Worm (Caenorhabditis elegans) whole organism, young adult: ENCODE data around the gene far-5.

Experiments
- B0019.2 ChIP-seq: fragments of 200-800 bp; sonication (Bioruptor generic); conservative IDR thresholded peaks from 2 replicates; pipeline ENCODE4 v1.3.6; 2022; ENCODE audit warnings: missing genetic modification reagents, missing genetic modification characterization, missing compliant biosample characterization
- C06A6.2 ChIP-seq: fragments of 200-800 bp; sonication (Bioruptor generic); conservative IDR thresholded peaks from 2 replicates; pipeline ENCODE4 v1.3.6; 2022; ENCODE audit warnings: missing genetic modification characterization, missing compliant biosample characterization
- F23B12.7 ChIP-seq: sonication (generic microtip); optimal IDR thresholded peaks from 2 replicates; lab custom pipeline; 2017; ENCODE audit warnings: missing genetic modification characterization, mild to moderate bottlenecking, missing compliant biosample characterization, antibody characterized with exemption, moderate library complexity; ENCODE audit not compliant: insufficient read depth
- F57C9.4 ChIP-seq: sonication (generic microtip); optimal IDR thresholded peaks from 2 replicates; lab custom pipeline; 2017; ENCODE audit warnings: mild to moderate bottlenecking, missing genetic modification characterization, missing compliant biosample characterization
- K12H6.12 ChIP-seq: fragments of 200-800 bp; sonication (Bioruptor generic); optimal IDR thresholded peaks from 2 replicates; lab custom pipeline; 2018; ENCODE audit warnings: mild to moderate bottlenecking, missing genetic modification characterization, missing compliant biosample characterization
- Y53F4B.3 ChIP-seq: fragments of 200-800 bp; sonication (Bioruptor generic); IDR thresholded peaks from 2 replicates; pipeline ENCODE4 v1.3.6; 2022; ENCODE audit warnings: missing genetic modification reagents, missing genetic modification characterization, missing compliant biosample characterization
- Y56A3A.18 ChIP-seq: fragments of 200-800 bp; sonication (Bioruptor generic); IDR thresholded peaks from 2 replicates; pipeline ENCODE4 v1.3.6; 2022; ENCODE audit warnings: missing genetic modification reagents, missing genetic modification characterization, missing compliant biosample characterization
- Y79H2A.3 ChIP-seq: fragments of 200-800 bp; sonication (Bioruptor generic); conservative IDR thresholded peaks from 2 replicates; pipeline ENCODE4 v1.3.6; 2022; ENCODE audit warnings: missing genetic modification reagents, missing genetic modification characterization, missing compliant biosample characterization
- Y95B8A.8 ChIP-seq: fragments of 200-800 bp; sonication (Bioruptor generic); IDR thresholded peaks from 2 replicates; pipeline ENCODE4 v1.3.6; 2022; ENCODE audit warnings: missing genetic modification reagents, missing genetic modification characterization, missing compliant biosample characterization
- akir-1 ChIP-seq: fragments of 200-800 bp; sonication (Bioruptor generic); optimal IDR thresholded peaks from 2 replicates; lab custom pipeline; 2018; ENCODE audit warnings: mild to moderate bottlenecking, missing genetic modification characterization, moderate library complexity, missing compliant biosample characterization
- ama-1 ChIP-seq, 3 experiments: fragments of 150-350 bp in 1 of 3; sonication (generic microtip) in 2 of 3; optimal IDR thresholded peaks; 2 replicates each; lab custom pipeline; 2014 to 2018; ENCODE audit warnings: missing biosample characterization in 2 of 3, missing genetic modification characterization in 2 of 3, missing genetic modification reagents in 2 of 3
- aptf-2 ChIP-seq: fragments of 200-800 bp; sonication (Bioruptor generic); conservative IDR thresholded peaks from 2 replicates; pipeline ENCODE4 v1.3.6; 2022; ENCODE audit warnings: missing genetic modification reagents, missing genetic modification characterization, missing compliant biosample characterization
- attf-3 ChIP-seq: fragments of 200-800 bp; sonication (Bioruptor generic); conservative IDR thresholded peaks from 2 replicates; pipeline ENCODE4 v1.3.6; 2022; ENCODE audit warnings: missing genetic modification reagents, missing genetic modification characterization, missing compliant biosample characterization
- attf-5 ChIP-seq: fragments of 200-800 bp; sonication (Bioruptor generic); optimal IDR thresholded peaks from 2 replicates; lab custom pipeline; 2018; ENCODE audit warnings: mild to moderate bottlenecking, missing genetic modification characterization, missing compliant biosample characterization
- bed-1 ChIP-seq: fragments of 200-800 bp; sonication (Bioruptor generic); IDR thresholded peaks from 2 replicates; pipeline ENCODE4 v1.3.6; 2022; ENCODE audit warnings: missing genetic modification reagents, missing genetic modification characterization, missing compliant biosample characterization
- cebp-2 ChIP-seq: fragments of 200-800 bp; sonication (Bioruptor generic); IDR thresholded peaks from 2 replicates; pipeline ENCODE4 v1.3.6; 2022; ENCODE audit warnings: missing genetic modification characterization, missing compliant biosample characterization
- chd-7 ChIP-seq: sonication (generic microtip); optimal IDR thresholded peaks from 2 replicates; lab custom pipeline; 2016; ENCODE audit warnings: mild to moderate bottlenecking, missing genetic modification characterization, moderate library complexity, missing compliant biosample characterization
- die-1 ChIP-seq: sonication (generic microtip); optimal IDR thresholded peaks from 2 replicates; lab custom pipeline; 2016; ENCODE audit warnings: missing genotype, mild to moderate bottlenecking, missing genetic modification characterization, missing compliant biosample characterization
- efl-1 ChIP-seq: fragments of 150-350 bp; optimal IDR thresholded peaks from 2 replicates; lab custom pipeline; 2014; ENCODE audit warnings: missing biosample characterization, missing genetic modification reagents, missing genetic modification characterization
- egl-44 ChIP-seq: fragments of 200-800 bp; sonication (Bioruptor generic); IDR thresholded peaks from 2 replicates; pipeline ENCODE4 v1.3.6; 2022; ENCODE audit warnings: missing genetic modification reagents, missing genetic modification characterization, missing compliant biosample characterization
- egrh-3 ChIP-seq: fragments of 200-800 bp; sonication (Bioruptor generic); IDR thresholded peaks from 2 replicates; pipeline ENCODE4 v1.3.6; 2022; ENCODE audit warnings: missing genetic modification reagents, missing genetic modification characterization, missing compliant biosample characterization
- ekl-4 ChIP-seq: fragments of 200-800 bp; sonication (Bioruptor generic); IDR thresholded peaks from 2 replicates; pipeline ENCODE4 v1.3.6; 2022; ENCODE audit warnings: missing genetic modification reagents, missing genetic modification characterization, missing compliant biosample characterization
- hmg-1.2 ChIP-seq: fragments of 200-800 bp; sonication (Bioruptor generic); IDR thresholded peaks from 2 replicates; pipeline ENCODE4 v1.3.6; 2022; ENCODE audit warnings: missing genetic modification reagents, missing genetic modification characterization, missing compliant biosample characterization
- lin-26 ChIP-seq: fragments of 200-800 bp; sonication (Bioruptor generic); IDR thresholded peaks from 2 replicates; pipeline ENCODE4 v1.3.6; 2022; ENCODE audit warnings: missing genetic modification reagents, missing genetic modification characterization, missing compliant biosample characterization
- mes-4 ChIP-seq: sonication (generic microtip); optimal IDR thresholded peaks from 2 replicates; lab custom pipeline; 2016; ENCODE audit warnings: missing genotype, missing genetic modification characterization, missing compliant biosample characterization
- mxl-1 ChIP-seq: sonication (generic microtip); optimal IDR thresholded peaks from 2 replicates; lab custom pipeline; 2016; ENCODE audit warnings: missing genetic modification characterization, missing compliant biosample characterization
- nfya-2 ChIP-seq: fragments of 200-800 bp; sonication (Bioruptor generic); IDR thresholded peaks from 2 replicates; pipeline ENCODE4 v1.3.6; 2022; ENCODE audit warnings: missing genetic modification reagents, missing genetic modification characterization, missing compliant biosample characterization
- nhr-80 ChIP-seq: sonication (generic microtip); optimal IDR thresholded peaks from 2 replicates; lab custom pipeline; 2016; ENCODE audit warnings: missing genetic modification characterization, missing compliant biosample characterization
- pbrm-1 ChIP-seq: fragments of 200-800 bp; sonication (Bioruptor generic); IDR thresholded peaks from 2 replicates; pipeline ENCODE4 v1.3.6; 2022; ENCODE audit warnings: missing genetic modification reagents, missing genetic modification characterization, missing compliant biosample characterization
- repo-1 ChIP-seq: sonication (generic microtip); optimal IDR thresholded peaks from 2 replicates; lab custom pipeline; 2017; ENCODE audit warnings: mild to moderate bottlenecking, missing genetic modification characterization, missing compliant biosample characterization
- snpc-1.1 ChIP-seq: sonication (generic microtip); optimal IDR thresholded peaks from 2 replicates; lab custom pipeline; 2017; ENCODE audit warnings: missing genetic modification characterization, mild to moderate bottlenecking, missing compliant biosample characterization, antibody characterized with exemption, moderate library complexity, missing genotype, missing genetic modification reagents; ENCODE audit not compliant: insufficient read depth
- snpc-4 ChIP-seq, 5 experiments: fragments of 150-350 bp in 1 of 5; sonication (generic microtip) in 4 of 5; optimal IDR thresholded peaks; 2 replicates each; lab custom pipeline; 2014 to 2018; ENCODE audit warnings: missing genetic modification characterization in 5 of 5, missing biosample characterization in 3 of 5, antibody characterized with exemption in 2 of 5, mild to moderate bottlenecking in 2 of 5, missing compliant biosample characterization in 2 of 5, missing genotype in 2 of 5, moderate library complexity in 2 of 5, missing genetic modification reagents in 1 of 5
- unc-130 ChIP-seq: sonication (generic microtip); optimal IDR thresholded peaks from 2 replicates; lab custom pipeline; 2016; ENCODE audit warnings: missing genetic modification reagents, missing genetic modification characterization, missing compliant biosample characterization
- ztf-18 ChIP-seq: sonication (generic microtip); optimal IDR thresholded peaks from 2 replicates; lab custom pipeline; 2016; ENCODE audit warnings: missing genotype, mild to moderate bottlenecking, missing genetic modification characterization, missing compliant biosample characterization
- ztf-25 ChIP-seq: fragments of 200-800 bp; sonication (Bioruptor generic); IDR thresholded peaks from 2 replicates; pipeline ENCODE4 v1.3.6; 2022; ENCODE audit warnings: missing genetic modification reagents, missing genetic modification characterization, missing compliant biosample characterization

far-5 gene

DNA sequence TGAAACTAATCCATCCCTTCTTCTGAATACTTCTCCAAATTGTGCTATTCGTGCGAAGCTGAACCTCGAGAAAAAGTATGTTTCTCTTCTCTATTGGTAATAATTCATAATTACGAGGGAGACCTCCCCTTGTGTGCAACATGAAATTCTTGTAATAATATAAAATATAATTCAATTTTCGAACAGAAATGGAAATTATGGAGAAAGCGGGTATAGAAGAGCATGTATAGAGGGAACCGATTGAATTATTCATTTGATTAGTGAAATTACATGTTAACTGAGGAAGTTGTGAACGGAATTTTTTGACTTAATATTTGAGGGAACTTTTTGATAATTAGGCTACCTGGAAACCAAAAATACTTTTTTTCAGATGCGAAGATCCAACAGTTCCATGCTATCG, 33.5 kb downstream of the far-5 start:
- TF ChIP-seq mxl-1, result no peak
- TF ChIP-seq ztf-18 (tag; lab: Kevin White, UChicago), result no peak
- TF ChIP-seq pbrm-1 (GFP tag; lab: Robert Waterston, UW), result no peak
- TF ChIP-seq ztf-25 (GFP tag; lab: Robert Waterston, UW), result no peak
- TF ChIP-seq egl-44, result no peak

DNA sequence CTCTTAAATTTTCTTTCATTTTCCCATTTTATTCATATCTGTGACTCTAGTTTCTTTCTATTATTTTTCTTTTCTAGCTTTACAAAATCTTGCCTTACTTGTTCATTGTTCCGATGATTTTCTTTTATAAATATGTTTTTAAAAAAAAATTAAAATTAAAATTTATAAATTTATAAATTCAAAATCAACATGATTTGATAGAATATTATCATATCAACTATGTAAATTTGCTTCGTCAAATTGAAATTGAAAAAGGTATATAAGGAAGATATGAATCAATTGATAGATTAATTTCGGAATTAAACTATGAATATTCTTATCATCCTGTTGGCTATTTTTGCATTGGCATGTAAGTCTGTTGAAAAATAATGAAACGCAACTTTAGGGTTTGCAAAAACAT, 37.9 kb downstream of the far-5 start, which contains the start of gene W07G4.1:
Gene W07G4.1, plus strand, starts transcription at position 301 of the 400 bp plus-strand sequence.
- TF ChIP-seq repo-1 (tag; lab: Kevin White, UChicago), result no peak
- TF ChIP-seq, all 124 proteins: peak for 0

DNA sequence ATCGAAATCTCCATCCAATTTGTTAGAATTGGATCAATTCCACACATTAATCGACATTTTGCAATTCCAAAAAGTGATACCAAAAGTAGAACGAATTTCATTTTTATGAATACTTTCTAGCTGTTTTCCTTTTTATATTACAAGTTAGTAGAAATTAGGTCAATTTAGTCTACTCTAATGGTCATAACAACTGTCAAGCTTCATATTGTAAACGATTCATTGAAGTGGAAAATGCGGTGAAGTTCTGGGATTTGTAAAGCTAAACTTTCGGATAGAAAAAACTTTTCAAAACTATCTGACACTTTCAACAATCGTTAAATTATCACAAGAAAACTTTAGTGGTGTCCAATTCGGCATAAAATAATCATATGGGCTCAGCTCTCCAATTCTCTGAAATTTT, 39.2 kb downstream of the far-5 start, which contains the start of gene W07G4.7:
Gene W07G4.7, minus strand, starts transcription at position 101 of the 400 bp plus-strand sequence.
- TF ChIP-seq nhr-80 (tag; lab: Kevin White, UChicago), result no peak
- no peak for TF ChIP-seq cebp-2 (GFP tag; lab: Robert Waterston, UW)
- no peak for TF ChIP-seq Y95B8A.8 (GFP tag; lab: Robert Waterston, UW)
- no peak for TF ChIP-seq ekl-4 (GFP tag; lab: Robert Waterston, UW)
- TF ChIP-seq egrh-3 (GFP tag; lab: Robert Waterston, UW), result no peak
- no peak for TF ChIP-seq B0019.2
- TF ChIP-seq hmg-1.2 (GFP tag; lab: Robert Waterston, UW), result no peak
- no peak for TF ChIP-seq K12H6.12 (tag; lab: Kevin White, UChicago)
- TF ChIP-seq Y56A3A.18 (GFP tag; lab: Robert Waterston, UW), result no peak
- no peak for TF ChIP-seq aptf-2 (GFP tag; lab: Robert Waterston, UW)
- no peak for TF ChIP-seq unc-130
- no peak for TF ChIP-seq die-1

- TF ChIP-seq snpc-1.1 (tag; lab: Kevin White, UChicago), result no peak
- TF ChIP-seq Y95B8A.8 (GFP tag; lab: Robert Waterston, UW), result no peak
- no peak for TF ChIP-seq mes-4 (tag; lab: Kevin White, UChicago)
- no peak for TF ChIP-seq ama-1 (optimal IDR thresholded peaks at IDR 0.05; lab: Kevin White, UChicago)
- TF ChIP-seq ama-1 (GFP tag; optimal IDR thresholded peaks at IDR 0.05; lab: Kevin White, UChicago), result no peak
- TF ChIP-seq akir-1 (GFP tag; lab: Kevin White, UChicago), result no peak
- no peak for TF ChIP-seq nfya-2 (GFP tag; lab: Robert Waterston, UW)
- no peak for TF ChIP-seq bed-1 (GFP tag; lab: Robert Waterston, UW)
- no peak for TF ChIP-seq Y79H2A.3
- TF ChIP-seq C06A6.2 (GFP tag; lab: Robert Waterston, UW), result no peak
- TF ChIP-seq snpc-4 (GFP tag; optimal IDR thresholded peaks at IDR 0.05; lab: Kevin White, UChicago), result no peak
- TF ChIP-seq snpc-4 (tag; optimal IDR thresholded peaks at IDR 0.05; lab: Kevin White, UChicago), result no peak
- TF ChIP-seq F23B12.7 (tag; lab: Kevin White, UChicago), result no peak
- no peak for TF ChIP-seq chd-7 (tag; lab: Kevin White, UChicago)
- no peak for TF ChIP-seq efl-1
- no peak for TF ChIP-seq attf-3 (GFP tag; lab: Robert Waterston, UW)
- no peak for TF ChIP-seq F57C9.4 (tag; lab: Kevin White, UChicago)
- TF ChIP-seq attf-5, result no peak
- no peak for TF ChIP-seq ztf-25 (GFP tag; lab: Robert Waterston, UW)
- TF ChIP-seq lin-26 (GFP tag; lab: Robert Waterston, UW), result no peak
- TF ChIP-seq Y53F4B.3 (GFP tag; lab: Robert Waterston, UW), result no peak
These were observed 41.1 kb downstream of the far-5 start, which contains the start of gene W07G4.2 for ce11 chrV:13036466-13036865. W07G4.2 (minus strand) TSS chrV:13036566.
